Fruit fly (Drosophila melanogaster) whole organism, embryonic: Measurements from ENCODE around the gene AIMP2.

Experiments used
- Atf6 ChIP-seq: fragments of 200-800 bp; sonication (Bioruptor generic); IDR thresholded peaks from 2 replicates; pipeline ENCODE4 v1.3.6; 2022; ENCODE audit warnings: missing biosample characterization, missing genetic modification characterization
- BEAF-32 ChIP-seq: fragments of 200-800 bp; sonication (Bioruptor generic); optimal IDR thresholded peaks from 3 replicates; lab custom pipeline; 2017; ENCODE audit warnings: missing biosample characterization, missing genetic modification characterization, mild to moderate bottlenecking, moderate library complexity, missing genetic modification reagents
- Blimp-1 ChIP-seq: fragments of 200-800 bp; sonication (Bioruptor generic); optimal IDR thresholded peaks from 3 replicates; lab custom pipeline; 2018; ENCODE audit warnings: missing biosample characterization, missing genetic modification characterization, mild to moderate bottlenecking, moderate library complexity, missing genetic modification reagents
- CG11504 ChIP-seq: fragments of 200-800 bp; sonication (Bioruptor generic); optimal IDR thresholded peaks from 3 replicates; lab custom pipeline; 2019; ENCODE audit warnings: missing biosample characterization, mild to moderate bottlenecking, missing genetic modification characterization, moderate library complexity
- CG12769 ChIP-seq: fragments of 200-800 bp; sonication (Bioruptor generic); optimal IDR thresholded peaks from 2 replicates; lab custom pipeline; 2019; ENCODE audit warnings: missing biosample characterization, mild to moderate bottlenecking, missing genetic modification characterization, moderate library complexity
- CG13287 ChIP-seq: fragments of 200-800 bp; sonication (Bioruptor generic); IDR thresholded peaks from 2 replicates; pipeline ENCODE4 v1.3.6; 2022; ENCODE audit warnings: missing biosample characterization, missing genetic modification characterization; ENCODE audit not compliant: partially characterized antibody
- CG13775 ChIP-seq: fragments of 200-800 bp; sonication (Bioruptor generic); optimal IDR thresholded peaks from 3 replicates; lab custom pipeline; 2017; ENCODE audit warnings: missing biosample characterization, mild to moderate bottlenecking, missing genetic modification characterization
- CG17186 ChIP-seq: fragments of 200-800 bp; sonication (Bioruptor generic); optimal IDR thresholded peaks from 3 replicates; lab custom pipeline; 2017; ENCODE audit warnings: missing biosample characterization, missing genetic modification reagents, missing genetic modification characterization
- CG17328 ChIP-seq: fragments of 200-800 bp; sonication (Bioruptor generic); IDR thresholded peaks from 2 replicates; pipeline ENCODE4 v1.3.6; 2022; ENCODE audit warnings: missing biosample characterization, missing genetic modification characterization
- CG30403 ChIP-seq: fragments of 200-800 bp; sonication (Bioruptor generic); optimal IDR thresholded peaks from 3 replicates; lab custom pipeline; 2016; ENCODE audit warnings: missing biosample characterization, missing genetic modification characterization
- CG31441 ChIP-seq: fragments of 200-800 bp; sonication (Bioruptor generic); IDR thresholded peaks from 2 replicates; pipeline ENCODE4 v1.3.6; 2022; ENCODE audit warnings: missing biosample characterization, missing genetic modification characterization
- CG34224 ChIP-seq: fragments of 200-800 bp; sonication (Bioruptor generic); IDR thresholded peaks from 3 replicates; pipeline ENCODE4 v1.3.6; 2022; ENCODE audit warnings: missing biosample characterization, missing genetic modification characterization; ENCODE audit not compliant: partially characterized antibody
- CG3995 ChIP-seq: fragments of 200-800 bp; sonication (Bioruptor generic); optimal IDR thresholded peaks from 3 replicates; lab custom pipeline; 2016; ENCODE audit warnings: missing biosample characterization, missing genetic modification characterization
- CG4360 ChIP-seq: fragments of 200-800 bp; sonication (Bioruptor generic); IDR thresholded peaks from 2 replicates; pipeline ENCODE4 v1.3.6; 2022; ENCODE audit warnings: missing biosample characterization, missing genetic modification characterization
- CG9932 ChIP-seq: fragments of 200-800 bp; sonication (Bioruptor generic); IDR thresholded peaks from 2 replicates; pipeline ENCODE4 v1.3.6; 2022; ENCODE audit warnings: missing biosample characterization, missing genetic modification characterization
- CkIIα-i1 ChIP-seq: fragments of 200-800 bp; sonication (Bioruptor generic); IDR thresholded peaks from 2 replicates; pipeline ENCODE4 v1.3.6; 2022; ENCODE audit warnings: missing biosample characterization, missing genetic modification characterization
- CoRest ChIP-seq: fragments of 200-800 bp; sonication (Bioruptor generic); optimal IDR thresholded peaks from 3 replicates; lab custom pipeline; 2018; ENCODE audit warnings: missing biosample characterization, mild to moderate bottlenecking, missing genetic modification characterization, moderate library complexity
- D19B ChIP-seq: fragments of 200-800 bp; sonication (Bioruptor generic); optimal IDR thresholded peaks from 2 replicates; lab custom pipeline; 2017; ENCODE audit warnings: missing biosample characterization, mild to moderate bottlenecking, missing genetic modification characterization
- Elba2 ChIP-seq: fragments of 200-800 bp; sonication (Bioruptor generic); optimal IDR thresholded peaks from 3 replicates; lab custom pipeline; 2016; ENCODE audit warnings: missing biosample characterization, missing genetic modification characterization
- Ets65A ChIP-seq: fragments of 200-800 bp; sonication (Bioruptor generic); peaks from one replicate; lab custom pipeline; 2016; ENCODE audit warnings: missing biosample characterization, missing genetic modification characterization
- Ets97D ChIP-seq: fragments of 200-800 bp; sonication (Bioruptor generic); optimal IDR thresholded peaks from 3 replicates; lab custom pipeline; 2016; ENCODE audit warnings: missing biosample characterization, missing genetic modification characterization
- HLH54F ChIP-seq: fragments of 200-800 bp; sonication (Bioruptor generic); optimal IDR thresholded peaks from 3 replicates; lab custom pipeline; 2016; ENCODE audit warnings: missing biosample characterization, missing genetic modification characterization
- Hr3 ChIP-seq: fragments of 200-800 bp; sonication (Bioruptor generic); optimal IDR thresholded peaks from 3 replicates; lab custom pipeline; 2016; ENCODE audit warnings: missing biosample characterization, missing genetic modification characterization
- Hsf ChIP-seq: fragments of 200-800 bp; sonication (Bioruptor generic); optimal IDR thresholded peaks from 3 replicates; lab custom pipeline; 2016; ENCODE audit warnings: missing biosample characterization, missing genetic modification characterization
- Lpt ChIP-seq: fragments of >200 bp; optimal IDR thresholded peaks from 2 replicates; lab custom pipeline; 2018; ENCODE audit warnings: missing biosample characterization, missing genetic modification characterization
- MESR4 ChIP-seq: fragments of 200-800 bp; sonication (Bioruptor generic); optimal IDR thresholded peaks from 2 replicates; lab custom pipeline; 2018; ENCODE audit warnings: missing biosample characterization, mild to moderate bottlenecking, missing genetic modification characterization, moderate library complexity
- Med ChIP-seq: fragments of 200-800 bp; sonication (Bioruptor generic); peaks from one replicate; lab custom pipeline; 2016; ENCODE audit warnings: missing biosample characterization, missing genetic modification characterization, mild to moderate bottlenecking, inconsistent platforms, moderate library complexity
- Myb ChIP-seq: fragments of 200-800 bp; sonication (Bioruptor generic); optimal IDR thresholded peaks from 2 replicates; lab custom pipeline; 2016; ENCODE audit warnings: missing biosample characterization, missing genetic modification characterization
- Pdp1 ChIP-seq, 2 experiments: fragments of 200-800 bp; sonication (Bioruptor generic); optimal IDR thresholded peaks; 3 replicates each; lab custom pipeline; 2016; ENCODE audit warnings: missing biosample characterization in 2 of 2, missing genetic modification characterization in 2 of 2, mild to moderate bottlenecking in 1 of 2, moderate library complexity in 1 of 2
- Scr ChIP-seq: fragments of 200-800 bp; sonication (Bioruptor generic); IDR thresholded peaks from 2 replicates; pipeline ENCODE4 v1.3.6; 2022; ENCODE audit warnings: missing biosample characterization, missing genetic modification characterization; ENCODE audit not compliant: partially characterized antibody
- Trl ChIP-seq, 3 experiments: fragments of >200 bp in 2 of 3; fragments of 200-800 bp in 1 of 3; sonication (Bioruptor generic) in 1 of 3; optimal IDR thresholded peaks; 2 replicates in 1 of 3; 3 replicates in 2 of 3; lab custom pipeline; 2016 to 2017; ENCODE audit warnings: missing biosample characterization in 1 of 3, missing genetic modification characterization in 1 of 3
- amos ChIP-seq: fragments of 200-800 bp; sonication (Bioruptor generic); IDR thresholded peaks from 2 replicates; pipeline ENCODE4 v1.3.6; 2022; ENCODE audit warnings: missing biosample characterization, missing genetic modification characterization; ENCODE audit not compliant: partially characterized antibody
- aop ChIP-seq: fragments of 200-800 bp; sonication (Bioruptor generic); IDR thresholded peaks from 2 replicates; pipeline ENCODE4 v1.3.6; 2022; ENCODE audit warnings: missing biosample characterization, missing genetic modification characterization
- ato ChIP-seq: fragments of 200-800 bp; sonication (Bioruptor generic); IDR thresholded peaks from 2 replicates; pipeline ENCODE4 v1.3.6; 2022; ENCODE audit warnings: missing biosample characterization, missing genetic modification characterization; ENCODE audit not compliant: partially characterized antibody
- cg ChIP-seq: fragments of 200-800 bp; sonication (Bioruptor generic); optimal IDR thresholded peaks from 3 replicates; lab custom pipeline; 2019; ENCODE audit warnings: missing biosample characterization, mild to moderate bottlenecking, missing genetic modification characterization, moderate library complexity
- fd64A ChIP-seq: fragments of 200-800 bp; sonication (Bioruptor generic); optimal IDR thresholded peaks from 3 replicates; lab custom pipeline; 2018; ENCODE audit warnings: missing biosample characterization, mild to moderate bottlenecking, missing genetic modification characterization
- gro ChIP-seq: fragments of 200-800 bp; sonication (Bioruptor generic); optimal IDR thresholded peaks from 2 replicates; lab custom pipeline; 2016; ENCODE audit warnings: missing biosample characterization, missing genetic modification characterization
- inv ChIP-seq: fragments of 200-800 bp; sonication (Bioruptor generic); IDR thresholded peaks from 2 replicates; pipeline ENCODE4 v1.3.6; 2022; ENCODE audit warnings: missing biosample characterization, missing genetic modification characterization; ENCODE audit not compliant: partially characterized antibody
- mam ChIP-seq: fragments of 200-800 bp; sonication (Bioruptor generic); optimal IDR thresholded peaks from 3 replicates; lab custom pipeline; 2016; ENCODE audit warnings: missing biosample characterization, missing genetic modification characterization
- pnt ChIP-seq: fragments of 200-800 bp; sonication (Bioruptor generic); optimal IDR thresholded peaks from 3 replicates; lab custom pipeline; 2016; ENCODE audit warnings: missing biosample characterization, missing genetic modification characterization
- prd ChIP-seq, 3 experiments: fragments of >200 bp in 2 of 3; fragments of 200-800 bp in 1 of 3; sonication (Bioruptor generic) in 1 of 3; optimal IDR thresholded peaks in 2 of 3; IDR thresholded peaks in 1 of 3; 2 replicates in 2 of 3; 3 replicates in 1 of 3; pipeline versions ENCODE4 v1.3.6 to Lab custom; 2017 to 2022; ENCODE audit warnings: missing biosample characterization in 1 of 3, missing genetic modification characterization in 1 of 3
- pzg ChIP-seq: fragments of 200-800 bp; sonication (Bioruptor generic); optimal IDR thresholded peaks from 3 replicates; lab custom pipeline; 2018; ENCODE audit warnings: missing biosample characterization, mild to moderate bottlenecking, missing genetic modification characterization, moderate library complexity
- shn ChIP-seq: fragments of 200-800 bp; sonication (Bioruptor generic); optimal IDR thresholded peaks from 3 replicates; lab custom pipeline; 2016; ENCODE audit warnings: missing biosample characterization, missing genetic modification characterization
- toy ChIP-seq: fragments of 200-800 bp; sonication (Bioruptor generic); IDR thresholded peaks from 2 replicates; pipeline ENCODE4 v1.3.6; 2022; ENCODE audit warnings: missing biosample characterization, missing genetic modification characterization
- trem ChIP-seq: fragments of 200-800 bp; optimal IDR thresholded peaks from 3 replicates; lab custom pipeline; 2019; ENCODE audit warnings: missing biosample characterization, mild to moderate bottlenecking, missing genetic modification characterization, moderate library complexity
- vvl ChIP-seq: fragments of 200-800 bp; sonication (Bioruptor generic); IDR thresholded peaks from 2 replicates; pipeline ENCODE4 v1.3.6; 2022; ENCODE audit warnings: missing biosample characterization, missing genetic modification characterization
- zen ChIP-seq: fragments of 200-800 bp; sonication (Bioruptor generic); optimal IDR thresholded peaks from 3 replicates; lab custom pipeline; 2018; ENCODE audit warnings: missing biosample characterization, mild to moderate bottlenecking, missing genetic modification characterization, moderate library complexity

AIMP2 gene

DNA sequence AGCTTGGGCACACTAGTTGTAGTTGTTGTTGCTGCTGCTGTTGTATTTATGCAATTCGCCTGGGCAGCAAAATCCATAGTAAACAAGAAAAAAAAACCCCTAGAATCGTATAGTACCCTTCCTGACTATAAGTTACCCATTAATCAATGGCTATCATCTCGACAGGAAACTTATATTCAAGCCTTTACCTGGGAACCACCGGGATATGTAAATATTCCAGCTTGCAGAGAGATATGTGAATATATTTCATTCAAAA is 19.7 kb upstream of the AIMP2 start:
- TF ChIP-seq MESR4 (GFP tag; lab: Kevin White, UChicago) (peak; percentile 6), zen (tag; lab: Kevin White, UChicago) (no peak), Pdp1 (GFP tag; optimal IDR thresholded peaks at IDR 0.05; lab: Kevin White, UChicago) (peak in 1 of 2 experiments; percentile 95), CG34224 (0 out of 3 replicates have a peak, but pooled peaks have one; percentile 4)

DNA sequence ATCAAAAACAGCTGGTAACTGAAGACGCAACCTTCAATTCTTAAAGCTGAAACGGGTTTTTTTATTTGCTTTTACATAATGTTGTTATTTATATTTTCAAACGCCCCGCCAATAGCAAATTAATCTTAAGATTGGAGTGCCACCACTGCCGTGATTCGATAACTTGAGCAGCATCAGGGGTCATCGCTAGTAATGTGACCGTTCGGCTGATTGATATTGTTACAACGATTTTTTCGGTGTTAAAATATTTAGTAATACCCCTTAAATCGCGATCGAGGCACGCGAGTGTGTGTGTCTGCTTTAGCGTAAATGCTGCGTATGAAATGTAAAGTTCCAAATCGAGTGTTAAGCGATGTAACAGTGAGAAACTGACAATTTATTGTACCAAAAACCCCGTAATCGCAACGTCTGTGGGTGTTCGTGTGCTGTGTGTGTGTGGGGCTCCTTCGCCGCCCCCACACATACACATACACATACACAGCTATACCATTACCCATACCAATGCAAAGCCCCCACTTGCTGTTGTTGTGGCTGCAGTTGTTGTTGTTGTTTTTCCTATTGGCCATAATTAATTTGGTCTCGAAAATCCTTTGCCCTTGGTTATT is 17.5 kb upstream of the AIMP2 start, which contains the start of gene dop:
Gene dop, plus strand, starts transcription at position 185 of the 605 bp plus-strand sequence.
- peak; percentile 59 for TF ChIP-seq trem (tag; lab: Kevin White, UChicago)
- TF ChIP-seq CG17328 (GFP tag; lab: Robert Waterston, UW): 0 out of 2 replicates have a peak, but pooled peaks have one; percentile 16
- peak; percentile 11; the same call in 1 of the 2 replicates for TF ChIP-seq Atf6
- TF ChIP-seq Hsf (GFP tag; lab: Kevin White, UChicago): peak; percentile 39
- TF ChIP-seq BEAF-32 (GFP tag; lab: Kevin White, UChicago): peak; percentile 82
- peak; percentile 61 for TF ChIP-seq gro (GFP tag; lab: Kevin White, UChicago)
- peak; percentile 45 for TF ChIP-seq mam (GFP tag; lab: Kevin White, UChicago)
- TF ChIP-seq Myb (GFP tag; lab: Kevin White, UChicago): peak; percentile 49
- peak; percentile 56 for TF ChIP-seq Ets97D
- TF ChIP-seq vvl (GFP tag; lab: Robert Waterston, UW): peak; percentile 49
- TF ChIP-seq HLH54F (GFP tag; lab: Kevin White, UChicago): peak; percentile 31
- TF ChIP-seq CG12769: peak; percentile 9
- no peak for TF ChIP-seq fd64A
- peak; percentile 23 for TF ChIP-seq CG30403 (GFP tag; lab: Kevin White, UChicago)
- no peak for TF ChIP-seq toy (GFP tag; lab: Robert Waterston, UW)
- peak; percentile 80 for TF ChIP-seq pzg (GFP tag; lab: Kevin White, UChicago)
- peak; percentile 55; the same call in 1 of the 2 replicates for TF ChIP-seq ato (GFP tag; lab: Robert Waterston, UW)
- no peak for TF ChIP-seq prd (optimal IDR thresholded peaks at IDR 0.05; lab: Kevin White, UChicago)
- TF ChIP-seq prd (GFP tag; IDR thresholded peaks at IDR 0.05; lab: Robert Waterston, UW): peak; percentile 33; the same call in 2 of the 3 replicates
- TF ChIP-seq Trl (optimal IDR thresholded peaks at IDR 0.05; lab: Kevin White, UChicago): no peak
- peak; percentile 15 for TF ChIP-seq Trl (GFP tag; optimal IDR thresholded peaks at IDR 0.05; lab: Kevin White, UChicago)
- TF ChIP-seq D19B: peak; percentile 78
- peak; percentile 49; the same call in 1 of the 2 replicates for TF ChIP-seq inv (GFP tag; lab: Robert Waterston, UW)
- TF ChIP-seq CoRest: peak; percentile 33
- peak; percentile 20 for TF ChIP-seq CG17186 (GFP tag; lab: Kevin White, UChicago)
- no peak for TF ChIP-seq Blimp-1
- TF ChIP-seq Lpt (GFP tag; lab: Kevin White, UChicago): no peak
- TF ChIP-seq shn (GFP tag; lab: Kevin White, UChicago): peak; percentile 42
- TF ChIP-seq CG13287: peak; percentile 73
- TF ChIP-seq CkIIα-i1 (GFP tag; lab: Robert Waterston, UW): no peak
- peak; percentile 97 for TF ChIP-seq cg
- TF ChIP-seq Med (GFP tag; lab: Kevin White, UChicago): peak; percentile 89
- TF ChIP-seq Hr3: peak; percentile 17
- peak; percentile 62 for TF ChIP-seq CG9932 (GFP tag; lab: Robert Waterston, UW)
- no peak for TF ChIP-seq CG31441 (GFP tag; lab: Robert Waterston, UW)
- peak; percentile 29 for TF ChIP-seq pnt (GFP tag; lab: Kevin White, UChicago)
- peak; percentile 71 for TF ChIP-seq Scr
- TF ChIP-seq aop: no peak
- TF ChIP-seq Ets65A: peak; percentile 92
- TF ChIP-seq Elba2: peak; percentile 89
- TF ChIP-seq CG13775 (GFP tag; lab: Kevin White, UChicago): peak; percentile 7
- TF ChIP-seq CG4360 (GFP tag; lab: Robert Waterston, UW): peak; percentile 94
- TF ChIP-seq amos (GFP tag; lab: Robert Waterston, UW): peak; percentile 72; the same call in 1 of the 2 replicates
- no peak for TF ChIP-seq CG11504 (tag; lab: Kevin White, UChicago)
- TF ChIP-seq CG3995: peak; percentile 82
